Fruit fly (Drosophila melanogaster) whole organism, embryonic: Measurements from ENCODE around the gene CG7810.

Experiments used
- CG12155 ChIP-seq: fragments of 200-800 bp; sonication (Bioruptor generic); optimal IDR thresholded peaks from 3 replicates; lab custom pipeline; 2016; ENCODE audit warnings: missing biosample characterization, missing genetic modification characterization
- CG8089 ChIP-seq: fragments of 200-800 bp; sonication (Bioruptor generic); optimal IDR thresholded peaks from 3 replicates; lab custom pipeline; 2016; ENCODE audit warnings: missing biosample characterization, missing genetic modification characterization
- CG8290 ChIP-seq, 3 experiments: fragments of 200-800 bp; sonication (Bioruptor generic); optimal IDR thresholded peaks; 2 replicates each; lab custom pipeline; 2016 to 2019; ENCODE audit warnings: missing biosample characterization in 3 of 3, missing genetic modification characterization in 3 of 3, mild to moderate bottlenecking in 2 of 3, moderate library complexity in 1 of 3
- CG8478 ChIP-seq: fragments of >200 bp; optimal IDR thresholded peaks from 2 replicates; lab custom pipeline; 2018
- Dll ChIP-seq: fragments of 200-800 bp; sonication (Bioruptor generic); IDR thresholded peaks from 4 replicates; pipeline ENCODE4 v1.3.6; 2022; ENCODE audit warnings: missing biosample characterization, missing genetic modification characterization; ENCODE audit not compliant: partially characterized antibody
- Hmx ChIP-seq: fragments of 200-800 bp; sonication (Bioruptor generic); optimal IDR thresholded peaks from 2 replicates; lab custom pipeline; 2016; ENCODE audit warnings: missing biosample characterization, missing genetic modification characterization
- Hsf ChIP-seq: fragments of 200-800 bp; sonication (Bioruptor generic); optimal IDR thresholded peaks from 3 replicates; lab custom pipeline; 2016; ENCODE audit warnings: missing biosample characterization, missing genetic modification characterization
- MBD-R2 ChIP-seq: fragments of 200-800 bp; sonication (Bioruptor generic); IDR thresholded peaks from 2 replicates; pipeline ENCODE4 v1.3.6; 2022; ENCODE audit warnings: missing biosample characterization, missing genetic modification characterization
- Mrtf ChIP-seq: fragments of 200-800 bp; sonication (Bioruptor generic); IDR thresholded peaks from 3 replicates; pipeline ENCODE4 v1.3.6; 2022; ENCODE audit warnings: missing biosample characterization, missing genetic modification characterization
- cwo ChIP-seq: fragments of 200-800 bp; sonication (Bioruptor generic); optimal IDR thresholded peaks from 3 replicates; lab custom pipeline; 2017; ENCODE audit warnings: missing biosample characterization, missing genetic modification characterization, mild to moderate bottlenecking, moderate library complexity, missing genetic modification reagents
- fd96Cb ChIP-seq: fragments of 200-800 bp; sonication (Bioruptor generic); optimal IDR thresholded peaks from 2 replicates; lab custom pipeline; 2018; ENCODE audit warnings: missing biosample characterization, mild to moderate bottlenecking, missing genetic modification characterization, moderate library complexity
- hkb ChIP-seq, 2 experiments: fragments of 200-800 bp in 1 of 2; fragments of >200 bp in 1 of 2; sonication (Bioruptor generic) in 1 of 2; IDR thresholded peaks in 1 of 2; optimal IDR thresholded peaks in 1 of 2; 2 replicates each; pipeline versions ENCODE4 v1.3.6 to Lab custom; 2017 to 2022; ENCODE audit warnings: missing biosample characterization in 1 of 2, missing genetic modification characterization in 1 of 2
- pfk ChIP-seq: fragments of 200-800 bp; sonication (Bioruptor generic); optimal IDR thresholded peaks from 2 replicates; lab custom pipeline; 2018; ENCODE audit warnings: missing biosample characterization, mild to moderate bottlenecking, missing genetic modification characterization, moderate library complexity
- psq ChIP-seq: fragments of 200-800 bp; sonication (Bioruptor generic); optimal IDR thresholded peaks from 2 replicates; lab custom pipeline; 2017; ENCODE audit warnings: missing biosample characterization, missing genetic modification characterization

DNA sequence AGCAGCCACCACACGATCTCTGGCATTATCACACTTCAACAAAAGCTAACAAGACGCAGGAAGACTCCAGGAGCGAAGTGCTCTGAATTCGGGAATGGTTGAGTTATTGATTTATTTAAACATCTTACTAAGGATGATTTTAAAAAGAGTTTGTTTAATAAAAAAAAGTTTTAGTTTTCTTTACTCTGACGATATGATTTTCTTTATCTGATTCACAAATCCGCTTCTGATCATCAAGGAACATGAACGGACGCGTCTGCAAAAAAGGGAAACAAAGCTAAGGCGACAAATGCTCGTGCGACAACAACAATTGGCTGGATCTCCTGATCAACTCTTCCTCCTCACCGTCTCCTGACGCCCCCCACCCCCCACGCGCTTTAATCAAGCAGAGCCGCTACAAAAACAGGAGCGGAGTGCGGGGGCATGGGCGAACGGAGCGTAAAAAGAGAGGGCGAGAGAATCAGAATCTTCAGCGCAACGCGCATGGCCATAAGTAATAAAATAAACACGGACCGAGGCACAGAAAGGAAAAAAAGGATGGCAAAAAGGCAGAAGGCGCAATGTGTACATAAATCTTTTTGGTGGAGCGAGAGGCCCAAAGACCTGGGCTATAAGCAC lies 11.7 kb downstream of the CG7810 start:
- TF ChIP-seq Mrtf (GFP tag; lab: Robert Waterston, UW) (no peak), CG8089 (GFP tag; lab: Kevin White, UChicago) (no peak), CG12155 (no peak), CG8478 (no peak), MBD-R2 (GFP tag; lab: Robert Waterston, UW) (no peak), fd96Cb (no peak), CG8290 (GFP tag; optimal IDR thresholded peaks at IDR 0.05; lab: Kevin White, UChicago) (no peak), CG8290 (tag; optimal IDR thresholded peaks at IDR 0.05; lab: Kevin White, UChicago) (no peak), Hsf (GFP tag; lab: Kevin White, UChicago) (no peak), Dll (GFP tag; lab: Robert Waterston, UW) (no peak), pfk (GFP tag; lab: Kevin White, UChicago) (no peak), psq (GFP tag; lab: Kevin White, UChicago) (no peak), Hmx (GFP tag; lab: Kevin White, UChicago) (no peak), hkb (optimal IDR thresholded peaks at IDR 0.05; lab: Kevin White, UChicago) (no peak), hkb (GFP tag; IDR thresholded peaks at IDR 0.05; lab: Robert Waterston, UW) (0 out of 2 replicates have a peak, but pooled peaks have one; percentile 22), cwo (no peak)
